Worm (Caenorhabditis elegans) whole organism, L2 larva: ENCODE measurements around the gene C03F11.4.

Experiments used
- C34F6.9 ChIP-seq: fragments of 150-350 bp; optimal IDR thresholded peaks from 2 replicates; lab custom pipeline; 2014; ENCODE audit warnings: missing biosample characterization, missing genetic modification characterization
- F13H6.1 ChIP-seq: sonication (generic microtip); optimal IDR thresholded peaks from 2 replicates; lab custom pipeline; 2016; ENCODE audit warnings: missing genetic modification characterization, missing compliant biosample characterization
- R02D3.7 ChIP-seq: fragments of 150-350 bp; optimal IDR thresholded peaks from 2 replicates; lab custom pipeline; 2014; ENCODE audit warnings: missing biosample characterization, missing genetic modification characterization
- Y55F3AM.14 ChIP-seq: fragments of 200-800 bp; sonication (Bioruptor generic); optimal IDR thresholded peaks from 2 replicates; lab custom pipeline; 2018; ENCODE audit warnings: mild to moderate bottlenecking, missing genetic modification characterization, missing compliant biosample characterization
- ZK546.5 ChIP-seq: sonication (generic microtip); optimal IDR thresholded peaks from 2 replicates; lab custom pipeline; 2017; ENCODE audit warnings: missing biosample characterization, missing genetic modification characterization
- aly-2 ChIP-seq: fragments of 150-350 bp; optimal IDR thresholded peaks from 2 replicates; lab custom pipeline; 2014; ENCODE audit warnings: missing biosample characterization, missing genetic modification characterization
- ama-1 ChIP-seq: fragments of 150-350 bp; optimal IDR thresholded peaks from 2 replicates; lab custom pipeline; 2018; ENCODE audit warnings: inconsistent platforms
- blmp-1 ChIP-seq: sonication (generic microtip); optimal IDR thresholded peaks from 2 replicates; lab custom pipeline; 2017; ENCODE audit warnings: missing genetic modification characterization, mild to moderate bottlenecking, missing compliant biosample characterization, antibody characterized with exemption, moderate library complexity; ENCODE audit not compliant: insufficient read depth
- ceh-82 ChIP-seq: fragments of 150-350 bp; optimal IDR thresholded peaks from 2 replicates; lab custom pipeline; 2014; ENCODE audit warnings: missing biosample characterization, missing genetic modification characterization
- crh-2 ChIP-seq: sonication (generic microtip); optimal IDR thresholded peaks from 2 replicates; lab custom pipeline; 2017; ENCODE audit warnings: missing biosample characterization, missing genetic modification characterization
- dmd-4 ChIP-seq: sonication (generic microtip); optimal IDR thresholded peaks from 2 replicates; lab custom pipeline; 2017; ENCODE audit warnings: missing biosample characterization, missing genetic modification characterization
- egl-27 ChIP-seq: sonication (generic microtip); optimal IDR thresholded peaks from 3 replicates; lab custom pipeline; 2017; ENCODE audit warnings: missing biosample characterization, missing genetic modification reagents, missing genetic modification characterization
- elt-1 ChIP-seq: fragments of 150-350 bp; optimal IDR thresholded peaks from 2 replicates; lab custom pipeline; 2014; ENCODE audit warnings: missing biosample characterization, missing genetic modification characterization
- fos-1 ChIP-seq: fragments of 150-350 bp; optimal IDR thresholded peaks from 2 replicates; lab custom pipeline; 2014; ENCODE audit warnings: missing biosample characterization, missing genetic modification characterization
- gmeb-1 ChIP-seq: fragments of 150-350 bp; optimal IDR thresholded peaks from 2 replicates; lab custom pipeline; 2014; ENCODE audit warnings: missing biosample characterization, missing genetic modification characterization
- lin-13 ChIP-seq: fragments of 150-350 bp; optimal IDR thresholded peaks from 2 replicates; lab custom pipeline; 2014; ENCODE audit warnings: missing biosample characterization, missing genetic modification reagents, missing genetic modification characterization
- lsy-2 ChIP-seq, 2 experiments: fragments of 150-350 bp in 1 of 2; sonication (generic microtip) in 1 of 2; optimal IDR thresholded peaks; 2 replicates each; lab custom pipeline; 2014 to 2017; ENCODE audit warnings: missing biosample characterization in 2 of 2, missing genetic modification characterization in 2 of 2
- mbf-1 ChIP-seq: sonication (generic microtip); optimal IDR thresholded peaks from 2 replicates; lab custom pipeline; 2017; ENCODE audit warnings: missing biosample characterization, missing genetic modification characterization
- mdl-1 ChIP-seq, 2 experiments: fragments of 150-350 bp in 1 of 2; sonication (generic microtip) in 1 of 2; optimal IDR thresholded peaks; 2 replicates each; lab custom pipeline; 2017; ENCODE audit warnings: missing biosample characterization in 2 of 2, missing genetic modification characterization in 2 of 2
- nhr-10 ChIP-seq: sonication (generic microtip); optimal IDR thresholded peaks from 2 replicates; lab custom pipeline; 2017; ENCODE audit warnings: missing biosample characterization, missing genetic modification characterization
- nhr-12 ChIP-seq: fragments of 150-350 bp; optimal IDR thresholded peaks from 2 replicates; lab custom pipeline; 2014; ENCODE audit warnings: missing biosample characterization, missing genetic modification characterization
- nhr-129 ChIP-seq: fragments of 150-350 bp; optimal IDR thresholded peaks from 2 replicates; lab custom pipeline; 2014; ENCODE audit warnings: missing biosample characterization, missing genetic modification characterization
- nhr-21 ChIP-seq: fragments of 150-350 bp; optimal IDR thresholded peaks from 2 replicates; lab custom pipeline; 2014; ENCODE audit warnings: missing biosample characterization, missing genetic modification characterization
- nhr-23 ChIP-seq: fragments of 150-350 bp; optimal IDR thresholded peaks from 2 replicates; lab custom pipeline; 2014; ENCODE audit warnings: missing biosample characterization, missing genetic modification reagents, missing genetic modification characterization
- nhr-77 ChIP-seq: fragments of 150-350 bp; optimal IDR thresholded peaks from 2 replicates; lab custom pipeline; 2014; ENCODE audit warnings: missing biosample characterization, missing genetic modification characterization
- sem-4 ChIP-seq: fragments of 150-350 bp; optimal IDR thresholded peaks from 2 replicates; lab custom pipeline; 2014; ENCODE audit warnings: missing biosample characterization, missing genetic modification reagents, missing genetic modification characterization
- skn-1 ChIP-seq: sonication (generic microtip); optimal IDR thresholded peaks from 2 replicates; lab custom pipeline; 2017; ENCODE audit warnings: missing biosample characterization, missing genetic modification characterization
- sma-3 ChIP-seq: sonication (generic microtip); optimal IDR thresholded peaks from 2 replicates; lab custom pipeline; 2016; ENCODE audit warnings: missing genetic modification reagents, missing genetic modification characterization, missing compliant biosample characterization
- sma-9 ChIP-seq, 2 experiments: fragments of 150-350 bp in 1 of 2; sonication (generic microtip) in 1 of 2; optimal IDR thresholded peaks; 2 replicates each; lab custom pipeline; 2014 to 2016; ENCODE audit warnings: missing genetic modification characterization in 2 of 2, mild to moderate bottlenecking in 1 of 2, missing biosample characterization in 1 of 2, missing compliant biosample characterization in 1 of 2, missing genetic modification reagents in 1 of 2, moderate library complexity in 1 of 2
- unc-39 ChIP-seq: fragments of 150-350 bp; optimal IDR thresholded peaks from 2 replicates; lab custom pipeline; 2014; ENCODE audit warnings: missing biosample characterization, missing genetic modification characterization
- unc-55 ChIP-seq: fragments of 150-350 bp; sonication (generic microtip); optimal IDR thresholded peaks from 3 replicates; lab custom pipeline; 2014; ENCODE audit warnings: missing biosample characterization, missing genetic modification reagents, missing genetic modification characterization
- unc-62 ChIP-seq: fragments of 150-350 bp; optimal IDR thresholded peaks from 2 replicates; lab custom pipeline; 2014; ENCODE audit warnings: missing biosample characterization, missing genetic modification reagents, missing genetic modification characterization
- zag-1 ChIP-seq: fragments of 150-350 bp; optimal IDR thresholded peaks from 2 replicates; lab custom pipeline; 2014; ENCODE audit warnings: missing biosample characterization, missing genetic modification characterization
- ztf-1 ChIP-seq: fragments of 200-800 bp; sonication (Bioruptor generic); conservative IDR thresholded peaks from 2 replicates; pipeline ENCODE4 v1.3.6; 2022; ENCODE audit warnings: missing genetic modification characterization, missing compliant biosample characterization
- ztf-11 ChIP-seq: sonication (generic microtip); optimal IDR thresholded peaks from 2 replicates; lab custom pipeline; 2017; ENCODE audit warnings: missing biosample characterization, missing genetic modification characterization

The C03F11.4 gene

ce11 chrX:5406345-5406744, at the start of gene C03F11.4:
C03F11.4 (minus strand) TSS chrX:5406445.
- TF ChIP-seq skn-1 (tag; lab: Kevin White, UChicago) (no peak), unc-39 (tag; lab: Kevin White, UChicago) (no peak), lin-13 (no peak), unc-55 (GFP tag; lab: Kevin White, UChicago) (no peak), egl-27 (tag; lab: Kevin White, UChicago) (no peak)

- TF ChIP-seq sem-4 (tag; lab: Kevin White, UChicago) = no peak
- TF ChIP-seq C34F6.9 (tag; lab: Kevin White, UChicago) = no peak
- TF ChIP-seq mdl-1 (tag; optimal IDR thresholded peaks at IDR 0.05; lab: Kevin White, UChicago) = no peak
- TF ChIP-seq unc-55 (GFP tag; lab: Kevin White, UChicago) = no peak
- TF ChIP-seq nhr-12 = no peak
- TF ChIP-seq nhr-77 (tag; lab: Kevin White, UChicago) = no peak
- TF ChIP-seq nhr-21 (tag; lab: Kevin White, UChicago) = no peak
- no peak for TF ChIP-seq crh-2 (tag; lab: Kevin White, UChicago)
- TF ChIP-seq zag-1 = no peak
- no peak for TF ChIP-seq lsy-2 (tag; optimal IDR thresholded peaks at IDR 0.05; lab: Kevin White, UChicago)
- no peak for TF ChIP-seq unc-39 (tag; lab: Kevin White, UChicago)
- TF ChIP-seq R02D3.7 (tag; lab: Kevin White, UChicago) = no peak
- TF ChIP-seq, all 48 proteins: peak for 0
Measured at ce11 chrX:5455107-5455506, 48.9 kb upstream of the C03F11.4 start.

DNA sequence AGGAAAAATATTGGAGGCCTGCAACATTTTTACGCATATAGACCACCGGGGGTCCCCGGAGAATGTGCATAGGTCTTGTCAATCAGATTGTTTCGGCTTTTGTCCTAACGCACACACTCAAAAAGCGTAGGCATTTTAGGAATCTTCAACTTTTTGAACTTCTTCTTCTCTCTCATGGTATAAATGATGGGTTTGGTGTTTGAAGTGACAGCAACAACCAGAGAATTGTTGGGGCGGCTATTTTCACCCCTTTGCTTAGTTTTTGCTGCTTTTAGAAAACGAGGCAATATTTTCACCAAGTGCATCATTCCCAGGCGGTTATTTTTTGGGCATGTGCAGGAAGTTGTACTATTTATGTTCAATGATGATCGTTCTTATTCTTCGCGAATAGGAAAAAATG, 45.5 kb upstream of the C03F11.4 start:
- TF ChIP-seq ztf-11 (tag; lab: Kevin White, UChicago) (no peak), ama-1 (lab: Kevin White, UChicago) (no peak), elt-1 (no peak), unc-62 (no peak), mdl-1 (tag; optimal IDR thresholded peaks at IDR 0.05; lab: Kevin White, UChicago) (no peak), egl-27 (tag; lab: Kevin White, UChicago) (no peak), nhr-77 (tag; lab: Kevin White, UChicago) (no peak), nhr-23 (tag; lab: Kevin White, UChicago) (no peak), F13H6.1 (tag; lab: Kevin White, UChicago) (no peak), ceh-82 (tag; lab: Kevin White, UChicago) (no peak), nhr-12 (no peak), nhr-10 (tag; lab: Kevin White, UChicago) (no peak), nhr-21 (tag; lab: Kevin White, UChicago) (no peak), C34F6.9 (tag; lab: Kevin White, UChicago) (no peak), aly-2 (tag; lab: Kevin White, UChicago) (no peak), R02D3.7 (tag; lab: Kevin White, UChicago) (no peak), blmp-1 (tag; lab: Kevin White, UChicago) (no peak), lsy-2 (tag; optimal IDR thresholded peaks at IDR 0.05; lab: Kevin White, UChicago) (no peak), dmd-4 (tag; lab: Kevin White, UChicago) (no peak), ZK546.5 (tag; lab: Kevin White, UChicago) (no peak)

ce11 chrX:5450773-5451447, 44.7 kb upstream of the C03F11.4 start, which contains the start of gene C25F6.6:
C25F6.6 (minus strand) TSS chrX:5450823.
- TF ChIP-seq fos-1 (peak; percentile 50), sma-9 (GFP tag; optimal IDR thresholded peaks at IDR 0.05; lab: Kevin White, UChicago) (peak; percentile 25), sma-9 (tag; optimal IDR thresholded peaks at IDR 0.05; lab: Kevin White, UChicago) (no peak), unc-62 (no peak), crh-2 (tag; lab: Kevin White, UChicago) (peak; percentile 23), F13H6.1 (tag; lab: Kevin White, UChicago) (no peak), sma-3 (peak; percentile 48), nhr-129 (peak; percentile 8)
- TF ChIP-seq, all 48 proteins: peak for 5

DNA sequence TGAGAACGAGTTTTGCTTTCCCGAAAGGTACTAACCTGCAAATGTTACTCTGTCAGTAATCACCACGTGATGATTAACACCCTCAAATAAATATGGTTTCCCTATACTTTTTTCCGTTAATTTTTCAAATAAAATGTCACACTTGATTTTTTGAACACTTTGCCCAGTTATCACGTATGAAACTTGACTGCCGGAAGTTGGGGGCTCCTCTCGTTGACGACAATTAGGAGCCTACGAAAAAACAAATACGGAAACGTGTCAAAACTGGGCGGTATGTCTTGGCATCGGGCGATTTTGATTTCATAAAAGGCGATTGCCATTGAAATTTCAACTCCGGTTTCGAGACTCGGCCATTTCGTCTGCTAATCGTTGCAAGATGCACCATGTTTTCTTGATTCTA, 41.7 kb upstream of the C03F11.4 start, which contains the start of gene C25F6.8:
TSS of gene C25F6.8 (plus strand) at position 301 of the 400 bp plus-strand sequence.
- TF ChIP-seq gmeb-1 (no peak), Y55F3AM.14 (GFP tag; lab: Kevin White, UChicago) (no peak), aly-2 (tag; lab: Kevin White, UChicago) (no peak), nhr-12 (no peak), sma-3 (no peak), ztf-1 (GFP tag; lab: Robert Waterston, UW) (no peak), F13H6.1 (tag; lab: Kevin White, UChicago) (no peak), mdl-1 (tag; optimal IDR thresholded peaks at IDR 0.05; lab: Kevin White, UChicago) (no peak), mbf-1 (no peak)
- TF ChIP-seq, all 48 proteins: peak for 0
